Worm (Caenorhabditis elegans) whole organism, L3 larva: Measurements from ENCODE around the gene srh-95.
A peak's percentile ranks its signal among the peaks of the same experiment; 100 is the strongest.

ENCODE experiments used
- ZK546.5 ChIP-seq: sonication (generic microtip); optimal IDR thresholded peaks from 2 replicates; lab custom pipeline; 2017; ENCODE audit warnings: missing biosample characterization, missing genetic modification characterization
- ceh-16 ChIP-seq: sonication (generic microtip); optimal IDR thresholded peaks from 2 replicates; lab custom pipeline; 2017; ENCODE audit warnings: missing biosample characterization, missing genetic modification characterization
- ceh-28 ChIP-seq: fragments of 150-350 bp; optimal IDR thresholded peaks from 2 replicates; lab custom pipeline; 2014; ENCODE audit warnings: missing biosample characterization, missing genetic modification reagents, missing genetic modification characterization
- ceh-82 ChIP-seq: fragments of 150-350 bp; optimal IDR thresholded peaks from 2 replicates; lab custom pipeline; 2014; ENCODE audit warnings: missing biosample characterization, missing genetic modification characterization
- ceh-9 ChIP-seq: sonication (generic microtip); optimal IDR thresholded peaks from 2 replicates; lab custom pipeline; 2018; ENCODE audit warnings: missing biosample characterization, missing genetic modification characterization
- daf-12 ChIP-seq: fragments of 150-350 bp; optimal IDR thresholded peaks from 2 replicates; lab custom pipeline; 2014; ENCODE audit warnings: missing biosample characterization, missing genetic modification reagents, missing genetic modification characterization
- egl-27 ChIP-seq: sonication (generic microtip); optimal IDR thresholded peaks from 4 replicates; lab custom pipeline; 2017; ENCODE audit warnings: missing biosample characterization, missing genetic modification reagents, missing genetic modification characterization
- egl-5 ChIP-seq: fragments of 150-350 bp; optimal IDR thresholded peaks from 2 replicates; lab custom pipeline; 2017; ENCODE audit warnings: missing biosample characterization, missing genetic modification reagents, missing genetic modification characterization, inconsistent platforms
- elt-1 ChIP-seq: fragments of 150-350 bp; optimal IDR thresholded peaks from 2 replicates; lab custom pipeline; 2014; ENCODE audit warnings: missing biosample characterization, missing genetic modification characterization
- elt-2 ChIP-seq: sonication (generic microtip); optimal IDR thresholded peaks from 2 replicates; lab custom pipeline; 2016; ENCODE audit warnings: missing genetic modification reagents, mild to moderate bottlenecking, missing genetic modification characterization, missing compliant biosample characterization
- elt-3 ChIP-seq, 3 experiments: fragments of 150-350 bp in 1 of 3; sonication (generic microtip) in 2 of 3; optimal IDR thresholded peaks; 2 replicates in 2 of 3; 4 replicates in 1 of 3; lab custom pipeline; 2014 to 2017; ENCODE audit warnings: missing biosample characterization in 3 of 3, missing genetic modification characterization in 3 of 3
- eor-1 ChIP-seq, 2 experiments: fragments of 150-350 bp; optimal IDR thresholded peaks; 2 replicates each; lab custom pipeline; 2014 to 2018; ENCODE audit warnings: missing biosample characterization in 2 of 2, missing genetic modification characterization in 2 of 2
- fkh-10 ChIP-seq: sonication (generic microtip); optimal IDR thresholded peaks from 2 replicates; lab custom pipeline; 2017; ENCODE audit warnings: missing biosample characterization, missing genetic modification reagents, missing genetic modification characterization
- fkh-2 ChIP-seq: fragments of 150-350 bp; optimal IDR thresholded peaks from 2 replicates; lab custom pipeline; 2014; ENCODE audit warnings: missing biosample characterization, missing genetic modification reagents, missing genetic modification characterization
- fos-1 ChIP-seq: fragments of 150-350 bp; optimal IDR thresholded peaks from 2 replicates; lab custom pipeline; 2014; ENCODE audit warnings: missing biosample characterization, missing genetic modification characterization
- hmg-11 ChIP-seq: sonication (generic microtip); optimal IDR thresholded peaks from 2 replicates; lab custom pipeline; 2016; ENCODE audit warnings: missing genetic modification characterization, missing compliant biosample characterization
- jun-1 ChIP-seq: fragments of 150-350 bp; optimal IDR thresholded peaks from 2 replicates; lab custom pipeline; 2014; ENCODE audit warnings: missing biosample characterization, missing genetic modification reagents, missing genetic modification characterization
- lin-39 ChIP-seq: fragments of 150-350 bp; optimal IDR thresholded peaks from 2 replicates; lab custom pipeline; 2018; ENCODE audit warnings: missing biosample characterization, missing genetic modification reagents, missing genetic modification characterization
- lsy-12 ChIP-seq: sonication (generic microtip); optimal IDR thresholded peaks from 2 replicates; lab custom pipeline; 2016; ENCODE audit warnings: mild to moderate bottlenecking, missing genetic modification characterization, missing compliant biosample characterization
- nfya-1 ChIP-seq: sonication (generic microtip); optimal IDR thresholded peaks from 2 replicates; lab custom pipeline; 2017; ENCODE audit warnings: missing genetic modification characterization, mild to moderate bottlenecking, missing compliant biosample characterization, antibody characterized with exemption, moderate library complexity; ENCODE audit not compliant: insufficient read depth
- nhr-11 ChIP-seq: fragments of 150-350 bp; optimal IDR thresholded peaks from 2 replicates; lab custom pipeline; 2014; ENCODE audit warnings: missing biosample characterization, missing genetic modification characterization
- nhr-12 ChIP-seq: fragments of 150-350 bp; optimal IDR thresholded peaks from 2 replicates; lab custom pipeline; 2014; ENCODE audit warnings: missing biosample characterization, missing genetic modification characterization
- nhr-23 ChIP-seq: fragments of 150-350 bp; optimal IDR thresholded peaks from 2 replicates; lab custom pipeline; 2014; ENCODE audit warnings: missing biosample characterization, missing genetic modification reagents, missing genetic modification characterization
- nhr-237 ChIP-seq: fragments of 150-350 bp; optimal IDR thresholded peaks from 2 replicates; lab custom pipeline; 2014; ENCODE audit warnings: missing biosample characterization, missing genetic modification characterization
- nhr-28 ChIP-seq: fragments of 150-350 bp; optimal IDR thresholded peaks from 2 replicates; lab custom pipeline; 2014; ENCODE audit warnings: missing biosample characterization, missing genetic modification characterization
- nhr-43 ChIP-seq: sonication (generic microtip); optimal IDR thresholded peaks from 2 replicates; lab custom pipeline; 2016; ENCODE audit warnings: mild to moderate bottlenecking, missing genetic modification characterization, missing compliant biosample characterization; ENCODE audit not compliant: poor library complexity, severe bottlenecking
- nhr-67 ChIP-seq: fragments of 150-350 bp; optimal IDR thresholded peaks from 2 replicates; lab custom pipeline; 2014; ENCODE audit warnings: missing biosample characterization, missing genetic modification characterization
- nhr-76 ChIP-seq: fragments of 150-350 bp; sonication (generic microtip); optimal IDR thresholded peaks from 5 replicates; lab custom pipeline; 2014; ENCODE audit warnings: missing biosample characterization, missing genetic modification characterization
- pha-4 ChIP-seq: fragments of 150-350 bp; optimal IDR thresholded peaks from 2 replicates; lab custom pipeline; 2014; ENCODE audit warnings: missing biosample characterization, missing genetic modification reagents, missing genetic modification characterization
- skn-1 ChIP-seq: fragments of 150-350 bp; optimal IDR thresholded peaks from 2 replicates; lab custom pipeline; 2014; ENCODE audit warnings: missing biosample characterization, missing genetic modification characterization
- snpc-4 ChIP-seq: fragments of 150-350 bp; optimal IDR thresholded peaks from 2 replicates; lab custom pipeline; 2014; ENCODE audit warnings: missing biosample characterization, missing genetic modification characterization
- unc-39 ChIP-seq: sonication (generic microtip); optimal IDR thresholded peaks from 4 replicates; lab custom pipeline; 2017; ENCODE audit warnings: missing biosample characterization, missing genetic modification characterization
- zag-1 ChIP-seq: fragments of 150-350 bp; optimal IDR thresholded peaks from 2 replicates; lab custom pipeline; 2014; ENCODE audit warnings: missing biosample characterization, missing genetic modification characterization
- ztf-4 ChIP-seq: fragments of 150-350 bp; optimal IDR thresholded peaks from 2 replicates; lab custom pipeline; 2014; ENCODE audit warnings: missing biosample characterization, missing genetic modification characterization

srh-95 gene

DNA sequence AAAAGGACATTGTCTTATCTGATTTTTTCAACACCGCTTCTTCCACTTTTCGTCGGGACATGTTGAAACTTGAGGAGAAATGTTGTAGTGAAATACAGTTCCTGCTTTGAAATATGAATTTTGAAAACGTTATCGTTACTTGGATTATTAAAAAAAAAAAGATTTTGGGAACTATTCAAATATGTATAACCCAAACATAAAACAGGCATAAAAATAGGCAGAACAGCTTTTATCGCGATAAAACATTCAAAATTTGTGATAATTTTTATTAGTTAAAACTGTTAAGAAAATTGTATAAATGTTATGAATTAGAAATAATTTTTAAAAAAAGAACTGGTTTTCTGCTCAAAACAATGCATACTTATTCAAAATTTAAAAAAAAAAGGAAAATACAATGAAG, 9.7 kb downstream of the srh-95 start, which contains the start of gene bgnt-1.3:
TSS of gene bgnt-1.3 (minus strand) at position 101 of the 400 bp plus-strand sequence.
- TF ChIP-seq lin-39 (tag; lab: Kevin White, UChicago) (no peak), nhr-237 (tag; lab: Kevin White, UChicago) (no peak), elt-2 (tag; lab: Kevin White, UChicago) (no peak), fos-1 (tag; lab: Kevin White, UChicago) (no peak), skn-1 (no peak), ztf-4 (tag; lab: Kevin White, UChicago) (no peak), lsy-12 (no peak), eor-1 (tag; optimal IDR thresholded peaks at IDR 0.05; lab: Kevin White, UChicago) (no peak), nhr-67 (tag; lab: Kevin White, UChicago) (no peak), zag-1 (tag; lab: Kevin White, UChicago) (no peak), ceh-9 (tag; lab: Kevin White, UChicago) (no peak)

DNA sequence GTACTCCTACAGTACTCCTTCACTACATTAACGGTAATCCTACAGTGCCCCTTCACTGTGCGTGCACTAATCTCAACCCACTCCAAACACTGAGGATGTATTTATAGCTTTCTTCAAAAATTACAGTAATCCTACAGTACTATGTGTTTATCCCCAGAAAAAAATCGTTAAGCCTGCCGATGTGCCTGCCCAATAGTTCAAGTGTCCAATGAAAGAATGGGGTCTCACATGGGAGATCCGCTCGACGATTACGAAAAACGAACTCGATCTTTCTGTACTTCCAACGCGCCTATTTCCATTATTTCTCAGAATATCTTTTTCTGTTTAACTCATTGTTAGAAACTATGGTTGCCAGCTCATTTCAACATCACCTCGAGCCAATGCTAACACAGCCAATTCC, 11.5 kb downstream of the srh-95 start, which contains the start of gene nhr-218:
TSS of gene nhr-218 (plus strand) at position 301 of the 400 bp plus-strand sequence.
- TF ChIP-seq ceh-28 (tag; lab: Kevin White, UChicago) (no peak), eor-1 (tag; optimal IDR thresholded peaks at IDR 0.05; lab: Kevin White, UChicago) (no peak), daf-12 (tag; lab: Kevin White, UChicago) (no peak), fos-1 (tag; lab: Kevin White, UChicago) (no peak), unc-39 (tag; lab: Kevin White, UChicago) (no peak)
- TF ChIP-seq, all 47 proteins: peak for 0

DNA sequence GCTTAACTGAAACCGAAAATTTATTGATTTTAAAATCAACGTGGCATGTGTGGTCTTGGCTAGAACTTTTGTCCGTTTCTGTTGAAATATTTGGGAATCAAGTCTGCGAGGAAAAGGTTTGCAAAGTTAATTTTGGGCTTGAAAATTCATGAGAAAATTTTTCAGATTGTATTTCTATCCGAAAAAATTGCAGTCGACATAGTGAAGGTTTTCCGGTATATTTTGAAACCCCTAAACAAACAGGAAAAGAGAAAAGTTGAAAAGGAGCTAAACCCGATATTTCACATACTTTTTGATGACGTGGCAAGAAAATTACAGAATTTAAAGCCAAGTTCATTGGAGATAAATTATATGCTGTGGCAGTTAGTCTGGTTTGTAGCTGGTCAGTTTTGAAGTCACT, 13.0 kb downstream of the srh-95 start, which contains the start of gene nhr-127:
TSS of gene nhr-127 (plus strand) at position 301 of the 400 bp plus-strand sequence.
- no peak for TF ChIP-seq nhr-28 (tag; lab: Kevin White, UChicago)
- TF ChIP-seq ceh-16: no peak
- TF ChIP-seq ceh-82 (tag; lab: Kevin White, UChicago): no peak
- no peak for TF ChIP-seq fkh-2 (tag; lab: Kevin White, UChicago)
- no peak for TF ChIP-seq nhr-12 (tag; lab: Kevin White, UChicago)
- no peak for TF ChIP-seq snpc-4 (tag; lab: Kevin White, UChicago)
- no peak for TF ChIP-seq egl-27 (tag; lab: Kevin White, UChicago)

DNA sequence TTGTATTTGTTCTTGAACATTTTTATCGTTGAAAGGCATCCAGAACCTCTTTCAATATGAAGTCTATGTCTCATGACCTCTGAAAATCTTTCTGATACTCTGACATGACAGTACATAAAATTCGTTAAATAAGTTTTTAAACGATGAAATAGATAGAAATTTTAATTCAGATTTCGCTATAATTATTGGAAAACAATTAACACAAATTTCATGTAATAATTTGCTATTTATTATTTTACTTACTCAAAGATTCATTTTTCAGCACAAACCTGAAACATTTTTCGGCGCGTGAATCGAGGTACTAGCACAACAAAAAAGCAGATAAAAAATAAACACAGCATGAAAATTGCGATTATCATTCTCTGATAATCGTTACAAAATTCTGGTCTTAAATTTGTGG, 19.8 kb downstream of the srh-95 start, which contains the start of gene T13F3.4:
TSS of gene T13F3.4 (minus strand) at position 101 of the 400 bp plus-strand sequence.
- TF ChIP-seq hmg-11 (tag; lab: Kevin White, UChicago) (no peak), nhr-28 (tag; lab: Kevin White, UChicago) (no peak), daf-12 (tag; lab: Kevin White, UChicago) (no peak), skn-1 (no peak), fkh-2 (tag; lab: Kevin White, UChicago) (no peak), nhr-67 (tag; lab: Kevin White, UChicago) (no peak), elt-2 (tag; lab: Kevin White, UChicago) (no peak), fos-1 (tag; lab: Kevin White, UChicago) (no peak), nhr-76 (no peak), fkh-10 (GFP tag; lab: Kevin White, UChicago) (no peak), egl-5 (no peak), jun-1 (tag; lab: Kevin White, UChicago) (no peak), ceh-16 (no peak), ceh-82 (tag; lab: Kevin White, UChicago) (no peak)
- TF ChIP-seq, all 47 proteins: peak for 0

DNA sequence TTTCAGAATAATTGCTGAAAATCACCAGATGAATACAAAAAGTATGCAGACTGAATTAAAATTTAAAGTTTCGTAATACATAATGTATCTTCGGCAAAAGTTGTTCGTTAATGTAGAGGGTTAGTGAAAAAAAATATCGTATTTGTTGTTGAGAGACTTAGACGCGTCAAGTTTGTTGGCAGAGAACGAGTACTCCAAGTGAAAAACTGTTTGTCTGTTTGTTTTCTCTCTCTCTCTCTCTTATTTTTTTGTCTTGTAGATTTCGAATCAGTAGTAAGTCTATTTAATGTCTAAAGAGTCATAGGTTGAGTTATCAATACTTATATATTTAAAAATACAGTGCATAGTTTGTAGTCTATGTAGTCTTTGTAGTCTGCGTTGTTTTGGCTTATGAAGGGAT, 22.9 kb downstream of the srh-95 start, which contains the start of the genes fbxa-2 and T13F3.8:
TSS of gene fbxa-2 (minus strand) at position 101 of the 400 bp plus-strand sequence.
TSS of gene T13F3.8 (plus strand) at position 245 of the 400 bp plus-strand sequence.
- TF ChIP-seq elt-1 (tag; lab: Kevin White, UChicago): no peak
- peak; percentile 38 for TF ChIP-seq pha-4 (tag; lab: Kevin White, UChicago)

DNA sequence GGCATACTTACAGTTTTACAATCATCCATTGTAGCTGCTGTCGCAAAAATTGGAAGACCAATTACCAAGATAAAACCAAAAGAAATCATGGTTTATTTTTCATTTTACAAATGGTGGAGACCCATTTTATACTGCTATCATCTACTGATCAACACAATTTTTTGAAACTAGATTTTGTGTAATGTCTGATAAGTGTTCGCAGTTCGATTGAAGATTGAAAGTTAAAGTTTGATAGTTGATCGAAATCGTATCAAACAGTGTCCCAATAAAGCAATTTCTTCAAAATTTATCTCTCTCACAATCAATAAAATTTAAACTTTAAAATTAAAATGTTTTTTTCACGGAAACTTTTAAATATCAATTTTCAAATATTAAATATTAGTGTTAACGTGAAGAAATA, 24.4 kb downstream of the srh-95 start, which contains the start of gene T13F3.6:
TSS of gene T13F3.6 (minus strand) at position 101 of the 400 bp plus-strand sequence.
- TF ChIP-seq ceh-9 (tag; lab: Kevin White, UChicago): no peak
- TF ChIP-seq egl-5: no peak
- no peak for TF ChIP-seq unc-39 (tag; lab: Kevin White, UChicago)
- TF ChIP-seq ceh-82 (tag; lab: Kevin White, UChicago): no peak
- no peak for TF ChIP-seq nfya-1 (tag; lab: Kevin White, UChicago)
- TF ChIP-seq nhr-43 (tag; lab: Kevin White, UChicago): no peak
- TF ChIP-seq elt-3 (tag; optimal IDR thresholded peaks at IDR 0.05; lab: Kevin White, UChicago): no peak
- TF ChIP-seq nhr-11 (tag; lab: Kevin White, UChicago): no peak
- no peak for TF ChIP-seq nhr-23 (tag; lab: Kevin White, UChicago)
- TF ChIP-seq ZK546.5 (tag; lab: Kevin White, UChicago): no peak
- TF ChIP-seq nhr-67 (tag; lab: Kevin White, UChicago): no peak
